Worm (Caenorhabditis elegans) whole organism, L1 larva: ENCODE results near the gene nas-4.

ENCODE experiments used
- lir-3 ChIP-seq: sonication (generic microtip); optimal IDR thresholded peaks from 2 replicates; lab custom pipeline; 2016; ENCODE audit warnings: mild to moderate bottlenecking, missing genetic modification characterization, moderate library complexity, missing compliant biosample characterization; ENCODE audit not compliant: poor library complexity
- lsy-2 ChIP-seq, 2 experiments: fragments of 150-350 bp; optimal IDR thresholded peaks; 2 replicates each; lab custom pipeline; 2014; ENCODE audit warnings: missing biosample characterization in 2 of 2, missing genetic modification characterization in 2 of 2
- mef-2 ChIP-seq: fragments of 150-350 bp; optimal IDR thresholded peaks from 2 replicates; lab custom pipeline; 2014; ENCODE audit warnings: missing biosample characterization, missing genetic modification characterization
- mep-1 ChIP-seq: fragments of 150-350 bp; optimal IDR thresholded peaks from 2 replicates; lab custom pipeline; 2014; ENCODE audit warnings: missing biosample characterization, missing genetic modification characterization
- pax-3 ChIP-seq: fragments of 200-800 bp; sonication (Bioruptor generic); optimal IDR thresholded peaks from 2 replicates; lab custom pipeline; 2018; ENCODE audit warnings: mild to moderate bottlenecking, missing genetic modification characterization, moderate library complexity, missing compliant biosample characterization

ce11 chrIII:6464913-6465312, 49.5 kb upstream of the nas-4 start, which contains the start of gene nduf-2.2:
- TF ChIP-seq lir-3 (tag; lab: Kevin White, UChicago) (no peak), mef-2 (tag; lab: Kevin White, UChicago) (no peak), mep-1 (tag; lab: Kevin White, UChicago) (no peak), lsy-2 (tag; optimal IDR thresholded peaks at IDR 0.05; lab: Kevin White, UChicago) (no peak), pax-3 (no peak)
